Worm (Caenorhabditis elegans) whole organism, L4/young adult: ENCODE measurements around the gene C18A3.10.
A peak's percentile ranks its signal among the peaks of the same experiment; 100 is the strongest.

Experiments
- W03F9.2 ChIP-seq: fragments of 150-350 bp; optimal IDR thresholded peaks from 2 replicates; lab custom pipeline; 2014; ENCODE audit warnings: missing biosample characterization, missing genetic modification characterization
- dao-5 ChIP-seq: sonication (generic microtip); optimal IDR thresholded peaks from 2 replicates; lab custom pipeline; 2016; ENCODE audit warnings: missing genotype, missing genetic modification characterization, moderate library complexity, missing compliant biosample characterization
- him-1 ChIP-seq: sonication (generic microtip); optimal IDR thresholded peaks from 2 replicates; lab custom pipeline; 2016; ENCODE audit warnings: missing genotype, missing genetic modification reagents, missing genetic modification characterization, missing compliant biosample characterization

C18A3.10 gene

ce11 chrII:5730343-5731083 is 14.9 kb upstream of the C18A3.10 start, which contains the start of the genes C18A3.7 and C18A3.11:
Gene C18A3.7, minus strand, starts transcription at chrII:5730443.
Gene C18A3.11, plus strand, starts transcription at chrII:5731033.
- no peak for TF ChIP-seq W03F9.2
- TF ChIP-seq him-1 (tag; lab: Kevin White, UChicago), result no peak
- TF ChIP-seq dao-5, result no peak

DNA sequence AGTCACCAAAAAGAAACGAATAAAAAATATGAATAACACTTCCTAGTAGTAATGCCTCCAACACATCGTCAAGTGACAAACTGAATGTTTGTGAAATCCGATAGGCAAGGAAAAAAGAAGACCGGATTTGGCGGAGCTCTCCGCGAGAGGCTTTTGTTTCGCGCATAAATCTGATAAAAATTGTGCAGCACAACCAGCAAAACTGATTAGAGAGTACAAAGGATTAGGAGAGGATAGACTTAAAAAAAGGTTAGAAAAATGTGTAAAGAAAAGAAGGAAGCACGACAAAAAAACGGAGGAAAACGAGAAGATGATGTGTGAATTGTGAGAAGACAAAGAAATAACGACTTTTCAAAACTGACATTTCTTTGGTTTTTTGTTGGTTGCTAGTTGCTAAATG is 12.1 kb upstream of the C18A3.10 start, which contains the start of gene rab-3:
TSS of gene rab-3 (minus strand) at position 147 of the 400 bp plus-strand sequence.
- no peak for TF ChIP-seq dao-5
- TF ChIP-seq W03F9.2, result no peak
- peak; percentile 1 for TF ChIP-seq him-1 (tag; lab: Kevin White, UChicago)

DNA sequence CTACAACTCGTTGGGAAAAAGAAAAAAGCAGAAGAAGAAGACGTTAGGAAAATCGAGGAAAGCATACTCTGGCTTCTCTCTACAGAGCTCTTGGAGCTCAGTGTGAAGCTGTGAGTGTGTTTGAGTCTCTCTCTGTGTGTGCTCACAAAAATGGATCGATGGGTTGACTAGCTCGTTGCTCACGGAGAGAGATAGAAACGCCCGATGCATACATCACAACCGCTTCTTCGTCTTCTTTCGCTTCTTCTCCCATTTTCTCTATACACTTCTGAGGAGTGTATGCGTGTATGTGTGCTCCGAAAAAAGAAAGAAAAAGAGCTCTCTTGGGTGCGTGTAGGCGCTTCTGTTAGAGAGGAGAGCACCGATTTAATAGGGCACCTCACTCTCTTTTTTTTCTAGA is 9.4 kb upstream of the C18A3.10 start:
- TF ChIP-seq him-1 (tag; lab: Kevin White, UChicago) (peak; percentile 83), W03F9.2 (no peak)

DNA sequence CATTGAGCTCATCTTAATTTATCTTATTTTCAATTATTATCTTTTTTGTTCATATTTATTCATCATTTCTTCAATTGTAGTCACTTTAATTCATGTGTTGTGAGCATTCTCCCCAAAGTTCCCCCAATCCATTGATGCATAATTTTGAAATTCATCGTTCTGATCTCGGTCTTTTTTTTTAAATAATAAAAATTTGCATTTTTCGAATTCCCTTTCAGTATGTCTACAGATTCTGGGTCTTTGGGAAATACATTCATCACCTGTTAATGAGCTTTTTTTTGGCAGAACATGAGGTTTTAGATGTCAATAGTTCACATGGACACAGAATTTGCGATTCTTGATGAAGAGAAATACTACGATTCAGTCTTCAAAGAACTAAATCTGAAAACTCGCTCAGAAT is 4.2 kb upstream of the C18A3.10 start, which contains the start of gene damt-1:
TSS of gene damt-1 (plus strand) at position 301 of the 400 bp plus-strand sequence.
- TF ChIP-seq dao-5 (no peak), W03F9.2 (no peak), him-1 (tag; lab: Kevin White, UChicago) (no peak)

DNA sequence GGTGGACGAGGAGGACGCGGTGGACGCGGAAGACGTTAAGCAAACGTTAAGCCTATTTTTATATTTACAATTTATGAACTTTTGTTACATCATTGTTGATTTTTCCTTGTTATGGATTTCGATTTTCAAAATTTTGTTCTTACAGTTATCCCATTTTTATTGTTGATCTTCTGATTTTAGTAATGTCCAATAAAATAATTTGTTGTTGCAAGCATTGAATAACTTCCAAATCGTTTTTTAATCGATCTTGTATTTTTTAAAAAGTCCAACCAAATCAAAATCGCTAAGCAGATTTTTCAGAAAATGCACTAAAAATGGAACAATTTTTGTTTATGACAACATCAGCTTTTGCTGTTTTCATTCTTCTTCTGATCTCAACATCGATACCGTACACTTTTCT is 2.2 kb upstream of the C18A3.10 start, which contains the start of gene zipt-3:
TSS of gene zipt-3 (plus strand) at position 301 of the 400 bp plus-strand sequence.
- no peak for TF ChIP-seq W03F9.2
- no peak for TF ChIP-seq dao-5
- TF ChIP-seq him-1 (tag; lab: Kevin White, UChicago), result no peak

- peak; percentile 74 for TF ChIP-seq W03F9.2
- no peak for TF ChIP-seq dao-5
- TF ChIP-seq him-1 (tag; lab: Kevin White, UChicago), result peak; percentile 35
Observed at ce11 chrII:5714807-5715206, 838 bp downstream of the C18A3.10 start, which contains the start of the genes tiar-1 and lelo-4. Gene tiar-1, minus strand, starts transcription at chrII:5714823. Gene lelo-4, plus strand, starts transcription at chrII:5714924.

DNA sequence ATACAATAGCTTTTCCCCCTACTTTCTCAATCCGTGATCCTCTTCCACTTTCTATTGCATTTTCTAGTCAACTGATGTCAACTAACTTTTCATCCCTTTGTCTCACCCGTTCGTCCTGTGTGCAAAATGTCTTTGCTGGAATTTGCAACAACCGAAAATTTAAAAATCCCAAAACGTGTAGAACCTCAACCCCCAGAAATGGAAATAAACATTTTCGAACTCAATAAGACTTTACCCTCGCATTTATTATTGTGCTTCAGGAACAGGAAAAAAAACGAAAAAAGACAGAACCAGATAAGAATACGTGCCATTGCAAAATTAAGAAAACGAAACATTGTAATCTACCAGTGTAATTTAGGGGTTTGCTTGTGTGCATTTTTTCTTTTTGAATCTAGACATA is 3.5 kb downstream of the C18A3.10 start:
- TF ChIP-seq him-1 (tag; lab: Kevin White, UChicago), result no peak
- TF ChIP-seq dao-5, result no peak
- TF ChIP-seq W03F9.2, result no peak

DNA sequence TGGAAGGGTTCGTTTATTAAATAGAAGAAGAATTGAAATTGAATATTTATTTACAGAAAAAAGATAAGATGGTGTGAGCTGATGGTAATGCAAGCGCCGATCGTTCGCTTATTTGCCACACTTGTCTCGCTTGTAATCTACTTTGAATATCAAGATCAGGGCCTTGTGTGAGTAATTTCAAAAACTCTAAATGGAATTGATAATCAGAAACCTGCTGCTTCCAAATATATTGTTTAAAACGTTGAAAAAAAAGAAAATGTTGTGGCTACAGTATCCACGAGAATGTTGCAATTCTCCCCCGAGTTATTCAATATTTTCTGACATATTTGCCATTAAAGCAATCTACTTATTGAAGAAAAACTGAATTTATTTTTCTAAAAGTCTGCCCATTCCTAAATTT is 4.8 kb downstream of the C18A3.10 start:
- no peak for TF ChIP-seq W03F9.2

ce11 chrII:5708154-5708553 is 7.5 kb downstream of the C18A3.10 start:
- TF ChIP-seq him-1 (tag; lab: Kevin White, UChicago), result no peak
- TF ChIP-seq W03F9.2, result no peak
- TF ChIP-seq dao-5, result no peak

- TF ChIP-seq W03F9.2 (no peak), dao-5 (no peak), him-1 (tag; lab: Kevin White, UChicago) (no peak)
Observed at ce11 chrII:5707532-5707931, 8.1 kb downstream of the C18A3.10 start, which contains the start of gene osta-2. Gene osta-2, plus strand, starts transcription at chrII:5707691.

ce11 chrII:5704479-5704878 is 11.2 kb downstream of the C18A3.10 start:
- TF ChIP-seq him-1 (tag; lab: Kevin White, UChicago), result no peak
- no peak for TF ChIP-seq dao-5
- TF ChIP-seq W03F9.2, result no peak

- TF ChIP-seq dao-5 (no peak), W03F9.2 (no peak), him-1 (tag; lab: Kevin White, UChicago) (no peak)
Observed at ce11 chrII:5702611-5703192, 12.9 kb downstream of the C18A3.10 start.

ce11 chrII:5701485-5701884 is 14.2 kb downstream of the C18A3.10 start:
- TF ChIP-seq W03F9.2, result peak; percentile 52
- TF ChIP-seq dao-5, result no peak
- TF ChIP-seq him-1 (tag; lab: Kevin White, UChicago), result peak; percentile 40

DNA sequence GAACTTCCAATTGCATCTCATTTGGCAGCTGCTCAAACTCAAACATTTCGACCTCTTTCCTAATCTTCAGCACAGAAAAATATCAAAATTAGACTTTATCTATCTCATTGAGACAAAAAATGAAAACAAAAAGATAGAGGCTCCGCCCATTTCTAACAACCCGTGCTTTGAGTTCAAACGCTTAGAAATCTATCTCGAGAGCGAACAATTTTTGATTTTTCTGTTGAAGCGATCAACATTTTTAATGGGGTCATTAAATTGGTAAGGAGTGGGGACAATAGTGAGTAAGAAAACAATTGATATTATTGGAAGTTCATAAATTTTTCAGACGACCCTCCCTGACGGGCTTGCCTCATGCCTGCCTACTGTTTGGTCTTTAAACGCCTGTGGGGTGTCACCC is 16.8 kb downstream of the C18A3.10 start, which contains the start of the genes C25H3.10 and C25H3.1:
TSS of gene C25H3.10 (minus strand) at position 101 of the 400 bp plus-strand sequence.
TSS of gene C25H3.1 (plus strand) at position 203 of the 400 bp plus-strand sequence.
- no peak for TF ChIP-seq dao-5
- no peak for TF ChIP-seq W03F9.2
- TF ChIP-seq him-1 (tag; lab: Kevin White, UChicago), result no peak

DNA sequence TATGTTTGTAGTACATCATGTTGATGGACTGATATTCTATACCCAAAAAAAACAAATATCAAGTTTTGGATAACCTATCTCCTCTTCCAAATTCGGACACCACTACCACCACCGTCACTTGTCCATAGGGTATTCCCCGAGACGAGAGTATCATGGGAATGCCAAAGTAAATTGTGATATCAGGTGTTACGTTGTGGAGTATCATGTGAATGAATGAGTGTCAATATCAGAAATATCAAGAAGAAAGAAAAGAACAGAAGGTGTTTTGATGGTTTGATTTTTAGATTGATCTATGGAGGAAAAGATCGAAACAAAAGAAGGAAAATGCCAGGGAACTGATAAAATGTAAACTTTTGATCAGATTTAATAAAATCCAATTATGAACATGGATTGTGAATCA is 17.4 kb downstream of the C18A3.10 start:
- TF ChIP-seq dao-5, result no peak
- no peak for TF ChIP-seq him-1 (tag; lab: Kevin White, UChicago)
- no peak for TF ChIP-seq W03F9.2
